Worm (Caenorhabditis elegans) whole organism, late embryonic: ENCODE measurements around the gene nduv-3.

Experiments used
- F13H6.1 ChIP-seq: sonication (generic microtip); optimal IDR thresholded peaks from 2 replicates; lab custom pipeline; 2016; ENCODE audit warnings: missing genetic modification characterization, missing compliant biosample characterization
- K09A11.1 ChIP-seq: sonication (generic microtip); optimal IDR thresholded peaks from 2 replicates; lab custom pipeline; 2017; ENCODE audit warnings: antibody characterized with exemption, mild to moderate bottlenecking, missing genetic modification characterization, missing compliant biosample characterization; ENCODE audit not compliant: insufficient read depth
- Y22D7AL.16 ChIP-seq: sonication (generic microtip); optimal IDR thresholded peaks from 2 replicates; lab custom pipeline; 2016; ENCODE audit warnings: missing genetic modification characterization, missing compliant biosample characterization
- ama-1 ChIP-seq: fragments of 150-350 bp; optimal IDR thresholded peaks from 2 replicates; lab custom pipeline; 2014
- ceh-2 ChIP-seq: sonication (generic microtip); optimal IDR thresholded peaks from 2 replicates; lab custom pipeline; 2016; ENCODE audit warnings: missing genotype, missing genetic modification characterization, missing compliant biosample characterization
- ceh-30 ChIP-seq: fragments of 150-350 bp; optimal IDR thresholded peaks from 2 replicates; lab custom pipeline; 2014; ENCODE audit warnings: missing biosample characterization, missing genetic modification characterization
- ceh-31 ChIP-seq: sonication (generic microtip); optimal IDR thresholded peaks from 2 replicates; lab custom pipeline; 2016; ENCODE audit warnings: missing genetic modification characterization, missing compliant biosample characterization
- ceh-45 ChIP-seq: fragments of 200-800 bp; sonication (Bioruptor generic); IDR thresholded peaks from 2 replicates; pipeline ENCODE4 v1.3.6; 2022; ENCODE audit warnings: missing genetic modification reagents, missing genetic modification characterization, missing compliant biosample characterization
- dmd-4 ChIP-seq: sonication (generic microtip); optimal IDR thresholded peaks from 2 replicates; lab custom pipeline; 2016; ENCODE audit warnings: borderline replicate concordance, missing genetic modification characterization, missing compliant biosample characterization
- elt-2 ChIP-seq: sonication (generic microtip); optimal IDR thresholded peaks from 2 replicates; lab custom pipeline; 2016; ENCODE audit warnings: missing genetic modification reagents, missing genetic modification characterization, missing compliant biosample characterization
- eyg-1 ChIP-seq: sonication (generic microtip); optimal IDR thresholded peaks from 2 replicates; lab custom pipeline; 2016; ENCODE audit warnings: missing genotype, missing genetic modification characterization, missing compliant biosample characterization
- fax-1 ChIP-seq: sonication (generic microtip); optimal IDR thresholded peaks from 2 replicates; lab custom pipeline; 2016; ENCODE audit warnings: missing genotype, missing genetic modification characterization, missing compliant biosample characterization
- lim-6 ChIP-seq: sonication (generic microtip); optimal IDR thresholded peaks from 2 replicates; lab custom pipeline; 2016; ENCODE audit warnings: missing genetic modification characterization, missing compliant biosample characterization
- madf-2 ChIP-seq: sonication (generic microtip); optimal IDR thresholded peaks from 2 replicates; lab custom pipeline; 2017; ENCODE audit warnings: missing genetic modification characterization, missing compliant biosample characterization
- nhr-11 ChIP-seq: fragments of 150-350 bp; optimal IDR thresholded peaks from 2 replicates; lab custom pipeline; 2014; ENCODE audit warnings: missing biosample characterization, missing genetic modification characterization
- npax-4 ChIP-seq: sonication (generic microtip); optimal IDR thresholded peaks from 2 replicates; lab custom pipeline; 2016; ENCODE audit warnings: missing genetic modification characterization, missing compliant biosample characterization
- odd-2 ChIP-seq: sonication (generic microtip); optimal IDR thresholded peaks from 2 replicates; lab custom pipeline; 2017; ENCODE audit warnings: antibody characterized with exemption, mild to moderate bottlenecking, missing genetic modification characterization, missing compliant biosample characterization
- pha-4 ChIP-seq: fragments of 150-350 bp; optimal IDR thresholded peaks from 2 replicates; lab custom pipeline; 2018; ENCODE audit warnings: missing biosample characterization, missing genetic modification reagents, missing genetic modification characterization
- ref-2 ChIP-seq: sonication (generic microtip); optimal IDR thresholded peaks from 2 replicates; lab custom pipeline; 2016; ENCODE audit warnings: missing genetic modification characterization, missing compliant biosample characterization
- sdc-2 ChIP-seq: sonication (generic microtip); optimal IDR thresholded peaks from 2 replicates; lab custom pipeline; 2016; ENCODE audit warnings: missing genotype, missing genetic modification characterization, missing compliant biosample characterization
- sox-4 ChIP-seq: sonication (generic microtip); optimal IDR thresholded peaks from 2 replicates; lab custom pipeline; 2017; ENCODE audit warnings: mild to moderate bottlenecking, missing genetic modification characterization, inconsistent platforms, missing compliant biosample characterization
- syd-9 ChIP-seq: sonication (generic microtip); optimal IDR thresholded peaks from 2 replicates; lab custom pipeline; 2016; ENCODE audit warnings: mild to moderate bottlenecking, missing genetic modification characterization, moderate library complexity, missing compliant biosample characterization
- tbx-2 ChIP-seq: sonication (generic microtip); optimal IDR thresholded peaks from 2 replicates; lab custom pipeline; 2016; ENCODE audit warnings: missing genetic modification characterization, missing compliant biosample characterization
- tbx-7 ChIP-seq: sonication (generic microtip); optimal IDR thresholded peaks from 2 replicates; lab custom pipeline; 2016; ENCODE audit warnings: missing genotype, missing genetic modification characterization, missing compliant biosample characterization

nduv-3 gene

ce11 chrIV:2678152-2678551, 37.0 kb downstream of the nduv-3 start:
- TF ChIP-seq fax-1 (tag; lab: Kevin White, UChicago) (no peak), tbx-7 (tag; lab: Kevin White, UChicago) (no peak), ceh-30 (tag; lab: Kevin White, UChicago) (no peak), sdc-2 (no peak), sox-4 (tag; lab: Kevin White, UChicago) (no peak), eyg-1 (tag; lab: Kevin White, UChicago) (no peak), pha-4 (tag; lab: Kevin White, UChicago) (no peak), ceh-31 (tag; lab: Kevin White, UChicago) (no peak), ceh-2 (tag; lab: Kevin White, UChicago) (no peak), ama-1 (lab: Kevin White, UChicago) (no peak), dmd-4 (no peak), nhr-11 (tag; lab: Kevin White, UChicago) (no peak), ceh-45 (GFP tag; lab: Robert Waterston, UW) (no peak), syd-9 (tag; lab: Kevin White, UChicago) (no peak), Y22D7AL.16 (tag; lab: Kevin White, UChicago) (no peak), lim-6 (tag; lab: Kevin White, UChicago) (no peak), npax-4 (tag; lab: Kevin White, UChicago) (no peak), K09A11.1 (no peak)

- TF ChIP-seq Y22D7AL.16 (tag; lab: Kevin White, UChicago): no peak
- no peak for TF ChIP-seq tbx-7 (tag; lab: Kevin White, UChicago)
- no peak for TF ChIP-seq ref-2
- no peak for TF ChIP-seq tbx-2
- TF ChIP-seq pha-4 (tag; lab: Kevin White, UChicago): no peak
- TF ChIP-seq ama-1 (lab: Kevin White, UChicago): no peak
- no peak for TF ChIP-seq F13H6.1 (tag; lab: Kevin White, UChicago)
- no peak for TF ChIP-seq odd-2 (tag; lab: Kevin White, UChicago)
- TF ChIP-seq elt-2: no peak
These were observed 39.2 kb downstream of the nduv-3 start for ce11 chrIV:2680281-2680680.

ce11 chrIV:2688716-2689307, 47.7 kb downstream of the nduv-3 start, which contains the start of gene egrh-3:
egrh-3 (minus strand) TSS chrIV:2688766.
- TF ChIP-seq npax-4 (tag; lab: Kevin White, UChicago): no peak
- TF ChIP-seq K09A11.1: no peak
- TF ChIP-seq nhr-11 (tag; lab: Kevin White, UChicago): no peak
- no peak for TF ChIP-seq madf-2
- TF ChIP-seq dmd-4: no peak
- no peak for TF ChIP-seq pha-4 (tag; lab: Kevin White, UChicago)
- TF ChIP-seq, all 69 proteins: peak for 0
